Fruit fly (Drosophila melanogaster) whole organism, pupa: Measurements from ENCODE around the gene CG4393.

Source experiments
- CG10348 ChIP-seq: fragments of 200-800 bp; sonication (Bioruptor generic); IDR thresholded peaks from 2 replicates; pipeline ENCODE4 v1.3.6; 2022; ENCODE audit warnings: missing biosample characterization, missing genetic modification characterization
- CG32121 ChIP-seq: fragments of 200-800 bp; sonication (Bioruptor generic); IDR thresholded peaks from 2 replicates; pipeline ENCODE4 v1.3.6; 2022; ENCODE audit warnings: missing biosample characterization, missing genetic modification characterization
- D1 ChIP-seq: fragments of 200-800 bp; sonication (Bioruptor generic); optimal IDR thresholded peaks from 2 replicates; lab custom pipeline; 2018; ENCODE audit warnings: missing biosample characterization, mild to moderate bottlenecking, missing genetic modification characterization, moderate library complexity
- Ets98B ChIP-seq: fragments of 200-800 bp; sonication (Bioruptor generic); IDR thresholded peaks from 2 replicates; pipeline ENCODE4 v1.3.6; 2022; ENCODE audit warnings: missing biosample characterization, missing genetic modification characterization
- Pif1B ChIP-seq: fragments of 200-800 bp; sonication (Bioruptor generic); optimal IDR thresholded peaks from 3 replicates; lab custom pipeline; 2016; ENCODE audit warnings: missing biosample characterization, missing genetic modification characterization
- Snoo ChIP-seq: fragments of 200-800 bp; sonication (Bioruptor generic); optimal IDR thresholded peaks from 3 replicates; lab custom pipeline; 2017; ENCODE audit warnings: missing biosample characterization, mild to moderate bottlenecking, missing genetic modification characterization, inconsistent platforms
- rn ChIP-seq: fragments of 200-800 bp; sonication (Bioruptor generic); IDR thresholded peaks from 2 replicates; pipeline ENCODE4 v1.3.6; 2022; ENCODE audit warnings: missing biosample characterization, missing genetic modification characterization

- TF ChIP-seq CG10348 = no peak
- peak; percentile 69 for TF ChIP-seq D1
- TF ChIP-seq Ets98B (GFP tag; lab: Robert Waterston, UW) = peak; percentile 35; the same call in 1 of the 2 replicates
- TF ChIP-seq rn = no peak
- TF ChIP-seq Snoo (tag; lab: Kevin White, UChicago) = peak; percentile 75
- TF ChIP-seq Pif1B (GFP tag; lab: Kevin White, UChicago) = no peak
- peak; percentile 50; the same call in 1 of the 2 replicates for TF ChIP-seq CG32121 (GFP tag; lab: Robert Waterston, UW)
Measured at dm6 chr3R:23346893-23347396, 37.6 kb downstream of the CG4393 start.
